Worm (Caenorhabditis elegans) whole organism, late embryonic: ENCODE data around the gene srh-297.

Experiments used
- C08G9.2 ChIP-seq: sonication (generic microtip); optimal IDR thresholded peaks from 2 replicates; lab custom pipeline; 2016; ENCODE audit warnings: mild to moderate bottlenecking, missing genetic modification characterization, moderate library complexity, missing compliant biosample characterization
- C38D4.7 ChIP-seq: fragments of 200-800 bp; sonication (Bioruptor generic); optimal IDR thresholded peaks from 2 replicates; lab custom pipeline; 2018; ENCODE audit warnings: mild to moderate bottlenecking, missing genetic modification characterization, moderate library complexity, missing compliant biosample characterization
- F13H6.1 ChIP-seq: sonication (generic microtip); optimal IDR thresholded peaks from 2 replicates; lab custom pipeline; 2016; ENCODE audit warnings: missing genetic modification characterization, missing compliant biosample characterization
- K02D7.2 ChIP-seq: sonication (generic microtip); optimal IDR thresholded peaks from 2 replicates; lab custom pipeline; 2017; ENCODE audit warnings: mild to moderate bottlenecking, missing genetic modification characterization, missing compliant biosample characterization
- T23F11.4 ChIP-seq: fragments of 200-800 bp; sonication (Bioruptor generic); optimal IDR thresholded peaks from 2 replicates; lab custom pipeline; 2018; ENCODE audit warnings: mild to moderate bottlenecking, missing genetic modification characterization, missing compliant biosample characterization
- Y22D7AL.16 ChIP-seq: sonication (generic microtip); optimal IDR thresholded peaks from 2 replicates; lab custom pipeline; 2016; ENCODE audit warnings: missing genetic modification characterization, missing compliant biosample characterization
- ahr-1 ChIP-seq: sonication (generic microtip); optimal IDR thresholded peaks from 2 replicates; lab custom pipeline; 2016; ENCODE audit warnings: missing genetic modification characterization, missing compliant biosample characterization
- ama-1 ChIP-seq: fragments of 150-350 bp; optimal IDR thresholded peaks from 2 replicates; lab custom pipeline; 2014
- ceh-14 ChIP-seq: sonication (generic microtip); optimal IDR thresholded peaks from 2 replicates; lab custom pipeline; 2016; ENCODE audit warnings: missing genotype, missing genetic modification characterization, missing compliant biosample characterization
- ceh-18 ChIP-seq: sonication (generic microtip); optimal IDR thresholded peaks from 2 replicates; lab custom pipeline; 2016; ENCODE audit warnings: missing genetic modification characterization, missing compliant biosample characterization
- ceh-24 ChIP-seq: sonication (generic microtip); optimal IDR thresholded peaks from 2 replicates; lab custom pipeline; 2016; ENCODE audit warnings: mild to moderate bottlenecking, missing genetic modification characterization, missing compliant biosample characterization
- ceh-30 ChIP-seq: fragments of 150-350 bp; optimal IDR thresholded peaks from 2 replicates; lab custom pipeline; 2014; ENCODE audit warnings: missing biosample characterization, missing genetic modification characterization
- ceh-34 ChIP-seq: sonication (generic microtip); optimal IDR thresholded peaks from 2 replicates; lab custom pipeline; 2016; ENCODE audit warnings: mild to moderate bottlenecking, missing genetic modification characterization, missing compliant biosample characterization
- ceh-48 ChIP-seq: sonication (generic microtip); optimal IDR thresholded peaks from 2 replicates; lab custom pipeline; 2016; ENCODE audit warnings: missing genetic modification characterization, inconsistent platforms, missing compliant biosample characterization
- ceh-6 ChIP-seq: fragments of 200-800 bp; sonication (Bioruptor generic); optimal IDR thresholded peaks from 2 replicates; lab custom pipeline; 2018; ENCODE audit warnings: mild to moderate bottlenecking, missing genetic modification characterization, missing compliant biosample characterization
- ceh-9 ChIP-seq: sonication (generic microtip); optimal IDR thresholded peaks from 2 replicates; lab custom pipeline; 2016; ENCODE audit warnings: mild to moderate bottlenecking, missing genetic modification characterization, inconsistent platforms, missing compliant biosample characterization
- che-1 ChIP-seq: sonication (generic microtip); optimal IDR thresholded peaks from 2 replicates; lab custom pipeline; 2016; ENCODE audit warnings: mild to moderate bottlenecking, missing genetic modification characterization, missing compliant biosample characterization
- ets-4 ChIP-seq: sonication (generic microtip); optimal IDR thresholded peaks from 2 replicates; lab custom pipeline; 2016; ENCODE audit warnings: missing genetic modification characterization, missing compliant biosample characterization
- eyg-1 ChIP-seq: sonication (generic microtip); optimal IDR thresholded peaks from 2 replicates; lab custom pipeline; 2016; ENCODE audit warnings: missing genotype, missing genetic modification characterization, missing compliant biosample characterization
- fax-1 ChIP-seq: sonication (generic microtip); optimal IDR thresholded peaks from 2 replicates; lab custom pipeline; 2016; ENCODE audit warnings: missing genotype, missing genetic modification characterization, missing compliant biosample characterization
- fkh-6 ChIP-seq: sonication (generic microtip); optimal IDR thresholded peaks from 2 replicates; lab custom pipeline; 2016; ENCODE audit warnings: missing genetic modification characterization, missing compliant biosample characterization
- gmeb-2 ChIP-seq: sonication (generic microtip); optimal IDR thresholded peaks from 2 replicates; lab custom pipeline; 2016; ENCODE audit warnings: missing genetic modification characterization, inconsistent platforms, missing compliant biosample characterization
- hlh-13 ChIP-seq: fragments of 200-800 bp; sonication (Bioruptor generic); optimal IDR thresholded peaks from 2 replicates; lab custom pipeline; 2018; ENCODE audit warnings: mild to moderate bottlenecking, missing genetic modification characterization, missing compliant biosample characterization
- hlh-15 ChIP-seq: sonication (generic microtip); optimal IDR thresholded peaks from 2 replicates; lab custom pipeline; 2016; ENCODE audit warnings: missing genetic modification characterization, missing compliant biosample characterization
- hlh-30 ChIP-seq: sonication (generic microtip); optimal IDR thresholded peaks from 2 replicates; lab custom pipeline; 2017; ENCODE audit warnings: antibody characterized with exemption, missing genetic modification characterization, missing compliant biosample characterization; ENCODE audit not compliant: insufficient read depth
- lin-11 ChIP-seq: fragments of 200-800 bp; sonication (Bioruptor generic); optimal IDR thresholded peaks from 2 replicates; lab custom pipeline; 2018; ENCODE audit warnings: mild to moderate bottlenecking, missing genetic modification characterization, missing compliant biosample characterization
- madf-2 ChIP-seq: sonication (generic microtip); optimal IDR thresholded peaks from 2 replicates; lab custom pipeline; 2017; ENCODE audit warnings: missing genetic modification characterization, missing compliant biosample characterization
- nhr-232 ChIP-seq: sonication (generic microtip); optimal IDR thresholded peaks from 2 replicates; lab custom pipeline; 2016; ENCODE audit warnings: missing genetic modification characterization, missing compliant biosample characterization
- odd-2 ChIP-seq: sonication (generic microtip); optimal IDR thresholded peaks from 2 replicates; lab custom pipeline; 2017; ENCODE audit warnings: antibody characterized with exemption, mild to moderate bottlenecking, missing genetic modification characterization, missing compliant biosample characterization
- pat-9 ChIP-seq: fragments of 200-800 bp; sonication (Bioruptor generic); optimal IDR thresholded peaks from 2 replicates; lab custom pipeline; 2018; ENCODE audit warnings: mild to moderate bottlenecking, missing genetic modification characterization, moderate library complexity, missing compliant biosample characterization
- pqm-1 ChIP-seq: sonication (generic microtip); optimal IDR thresholded peaks from 2 replicates; lab custom pipeline; 2016; ENCODE audit warnings: missing genetic modification characterization, missing compliant biosample characterization
- syd-9 ChIP-seq: sonication (generic microtip); optimal IDR thresholded peaks from 2 replicates; lab custom pipeline; 2016; ENCODE audit warnings: mild to moderate bottlenecking, missing genetic modification characterization, moderate library complexity, missing compliant biosample characterization
- tbx-7 ChIP-seq: sonication (generic microtip); optimal IDR thresholded peaks from 2 replicates; lab custom pipeline; 2016; ENCODE audit warnings: missing genotype, missing genetic modification characterization, missing compliant biosample characterization
- ttx-3 ChIP-seq: sonication (generic microtip); optimal IDR thresholded peaks from 2 replicates; lab custom pipeline; 2016; ENCODE audit warnings: missing genetic modification reagents, missing genetic modification characterization, missing compliant biosample characterization
- unc-3 ChIP-seq, 2 experiments: fragments of 200-800 bp in 1 of 2; sonication (Bioruptor generic) in 1 of 2; sonication (generic microtip) in 1 of 2; conservative IDR thresholded peaks in 1 of 2; optimal IDR thresholded peaks in 1 of 2; 2 replicates each; pipeline versions ENCODE4 v1.3.6 to Lab custom; 2016 to 2022; ENCODE audit warnings: missing compliant biosample characterization in 2 of 2, missing genetic modification characterization in 2 of 2, missing genetic modification reagents in 1 of 2
- unc-42 ChIP-seq: sonication (generic microtip); optimal IDR thresholded peaks from 2 replicates; lab custom pipeline; 2016; ENCODE audit warnings: missing genotype, missing genetic modification characterization, missing compliant biosample characterization
- unc-86 ChIP-seq: sonication (generic microtip); optimal IDR thresholded peaks from 2 replicates; lab custom pipeline; 2016; ENCODE audit warnings: missing genetic modification characterization, missing compliant biosample characterization
- zip-5 ChIP-seq: sonication (generic microtip); optimal IDR thresholded peaks from 2 replicates; lab custom pipeline; 2016; ENCODE audit warnings: missing genetic modification characterization, missing compliant biosample characterization

The srh-297 gene

ce11 chrII:3230422-3230821, at the start of gene srh-297:
Gene srh-297 (minus strand): TSS chrII:3230522.
- TF ChIP-seq ama-1 (no peak), hlh-15 (tag; lab: Kevin White, UChicago) (no peak), ceh-9 (tag; lab: Kevin White, UChicago) (no peak), che-1 (tag; lab: Kevin White, UChicago) (no peak), Y22D7AL.16 (tag; lab: Kevin White, UChicago) (no peak), syd-9 (tag; lab: Kevin White, UChicago) (no peak), unc-42 (no peak), T23F11.4 (GFP tag; lab: Kevin White, UChicago) (no peak), ets-4 (tag; lab: Kevin White, UChicago) (no peak), madf-2 (tag; lab: Kevin White, UChicago) (no peak)

DNA sequence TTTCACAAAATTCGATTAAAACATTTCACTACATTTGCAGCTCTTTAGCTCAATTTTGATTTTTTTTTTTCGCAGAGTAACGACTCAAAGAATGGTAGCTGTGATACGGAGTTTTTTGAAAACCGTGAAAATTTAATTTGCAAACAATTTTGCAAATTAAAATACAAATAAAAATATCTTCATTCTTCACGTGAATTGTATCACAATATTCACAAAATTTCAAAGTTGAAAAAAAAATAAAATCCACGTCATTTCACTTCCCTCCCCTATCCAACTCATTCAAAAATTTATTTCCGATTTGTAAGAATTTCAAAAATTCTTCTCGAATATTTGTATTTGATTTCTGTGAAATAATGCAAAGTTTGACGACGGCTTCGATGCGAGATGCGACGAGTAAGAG, 48.3 kb upstream of the srh-297 start, which contains the start of gene wht-4:
wht-4 (plus strand) TSS at position 301 of the 400 bp plus-strand sequence.
- no peak for TF ChIP-seq ceh-24 (tag; lab: Kevin White, UChicago)
- no peak for TF ChIP-seq gmeb-2
- no peak for TF ChIP-seq unc-3 (GFP tag; conservative IDR thresholded peaks at IDR 0.05; lab: Robert Waterston, UW)
- no peak for TF ChIP-seq unc-3 (tag; optimal IDR thresholded peaks at IDR 0.05; lab: Kevin White, UChicago)
- TF ChIP-seq ceh-6 (GFP tag; lab: Kevin White, UChicago) = no peak

DNA sequence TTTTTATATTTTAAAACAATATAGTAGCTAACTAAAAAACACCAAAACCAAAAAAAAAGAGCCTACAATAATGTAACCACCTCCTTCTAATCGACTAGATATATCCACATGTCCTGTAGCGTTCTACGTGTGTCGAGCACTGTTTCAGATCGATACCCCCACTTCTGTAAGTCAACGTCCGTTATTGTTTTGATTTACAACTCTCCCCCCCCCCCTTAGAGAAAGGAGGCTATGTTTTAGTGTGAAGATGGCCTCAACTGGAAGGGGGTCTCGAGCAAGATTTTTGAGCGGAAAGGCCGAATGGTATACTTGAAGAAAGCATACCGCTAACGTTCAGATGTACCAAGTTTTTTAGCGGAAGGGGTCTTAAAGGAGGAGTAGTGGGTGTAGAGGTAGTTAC, 47.4 kb upstream of the srh-297 start, which contains the start of gene F02E11.4:
F02E11.4 (minus strand) TSS at position 101 of the 400 bp plus-strand sequence.
- TF ChIP-seq ceh-48 (tag; lab: Kevin White, UChicago) (no peak), unc-3 (GFP tag; conservative IDR thresholded peaks at IDR 0.05; lab: Robert Waterston, UW) (no peak), unc-3 (tag; optimal IDR thresholded peaks at IDR 0.05; lab: Kevin White, UChicago) (no peak)

DNA sequence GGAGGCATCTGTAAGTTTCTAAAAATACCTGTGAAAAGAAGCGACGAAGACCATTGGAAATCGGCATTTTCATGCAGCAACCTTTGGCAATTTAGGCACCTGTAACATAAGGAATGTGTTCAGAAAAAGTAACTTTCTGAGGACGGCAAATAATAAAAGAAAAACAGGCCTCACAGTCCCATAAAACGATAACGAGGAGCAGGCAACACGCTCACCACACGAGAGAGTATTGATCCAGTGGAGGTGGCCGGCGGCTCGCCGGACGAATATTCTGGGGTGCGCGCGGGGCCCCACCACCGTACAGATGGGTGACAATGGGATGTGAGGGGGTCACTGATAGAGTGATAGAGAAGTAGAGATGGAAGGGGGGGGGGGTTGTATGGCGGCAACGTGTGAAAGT, 44.6 kb upstream of the srh-297 start, which contains the start of gene F02E11.3:
F02E11.3 (minus strand) TSS at position 101 of the 400 bp plus-strand sequence.
- TF ChIP-seq hlh-30 (tag; lab: Kevin White, UChicago) (no peak), ceh-34 (tag; lab: Kevin White, UChicago) (no peak), ceh-18 (tag; lab: Kevin White, UChicago) (no peak), fkh-6 (tag; lab: Kevin White, UChicago) (no peak), ceh-30 (no peak), syd-9 (tag; lab: Kevin White, UChicago) (no peak), odd-2 (tag; lab: Kevin White, UChicago) (no peak), unc-42 (no peak), C38D4.7 (GFP tag; lab: Kevin White, UChicago) (no peak), unc-86 (tag; lab: Kevin White, UChicago) (no peak), tbx-7 (tag; lab: Kevin White, UChicago) (no peak)

- TF ChIP-seq unc-42 = no peak
- TF ChIP-seq odd-2 (tag; lab: Kevin White, UChicago) = no peak
- no peak for TF ChIP-seq F13H6.1 (tag; lab: Kevin White, UChicago)
- TF ChIP-seq zip-5 (tag; lab: Kevin White, UChicago) = no peak
- no peak for TF ChIP-seq C08G9.2 (tag; lab: Kevin White, UChicago)
- no peak for TF ChIP-seq pat-9 (tag; lab: Kevin White, UChicago)
- no peak for TF ChIP-seq hlh-30 (tag; lab: Kevin White, UChicago)
These were observed 40.3 kb upstream of the srh-297 start for ce11 chrII:3270598-3270997.

ce11 chrII:3267815-3268214, 37.5 kb upstream of the srh-297 start:
- TF ChIP-seq ceh-30 = no peak
- TF ChIP-seq ceh-18 (tag; lab: Kevin White, UChicago) = no peak
- peak; percentile 48 for TF ChIP-seq che-1 (tag; lab: Kevin White, UChicago)
- TF ChIP-seq fax-1 (tag; lab: Kevin White, UChicago) = no peak
- no peak for TF ChIP-seq ceh-14 (tag; lab: Kevin White, UChicago)
- no peak for TF ChIP-seq ama-1
- TF ChIP-seq hlh-13 (GFP tag; lab: Kevin White, UChicago) = no peak
- TF ChIP-seq hlh-15 (tag; lab: Kevin White, UChicago) = no peak
- TF ChIP-seq eyg-1 = no peak
- TF ChIP-seq nhr-232 = peak; percentile 10
- TF ChIP-seq pqm-1 (tag; lab: Kevin White, UChicago) = no peak
- TF ChIP-seq lin-11 (tag; lab: Kevin White, UChicago) = no peak
- TF ChIP-seq ttx-3 (tag; lab: Kevin White, UChicago) = no peak
- TF ChIP-seq Y22D7AL.16 (tag; lab: Kevin White, UChicago) = peak; percentile 18
- no peak for TF ChIP-seq F13H6.1 (tag; lab: Kevin White, UChicago)
- TF ChIP-seq K02D7.2 (tag; lab: Kevin White, UChicago) = no peak
- TF ChIP-seq ahr-1 = no peak
- TF ChIP-seq ets-4 (tag; lab: Kevin White, UChicago) = no peak
- TF ChIP-seq odd-2 (tag; lab: Kevin White, UChicago) = no peak
- TF ChIP-seq, all 69 proteins: peak for 3
